Fruit fly (Drosophila melanogaster) S2 (cell line): ENCODE results near the gene dj-1beta.

Experiments used
- CG8478 ChIP-seq: fragments of >200 bp; optimal IDR thresholded peaks from 2 replicates; lab custom pipeline; 2018
- CTCF ChIP-seq, 2 experiments: fragments of >200 bp; optimal IDR thresholded peaks; 2 replicates each; lab custom pipeline; 2018

- TF ChIP-seq CG8478 (no peak), CTCF (optimal IDR thresholded peaks at IDR 0.05; lab: Kevin White, UChicago) (no peak)
These were observed 48.3 kb downstream of the dj-1beta start for dm6 chr3R:30855176-30855575.
